Worm (Caenorhabditis elegans): Measurements from ENCODE around the gene glt-6.

Gene glt-6

DNA sequence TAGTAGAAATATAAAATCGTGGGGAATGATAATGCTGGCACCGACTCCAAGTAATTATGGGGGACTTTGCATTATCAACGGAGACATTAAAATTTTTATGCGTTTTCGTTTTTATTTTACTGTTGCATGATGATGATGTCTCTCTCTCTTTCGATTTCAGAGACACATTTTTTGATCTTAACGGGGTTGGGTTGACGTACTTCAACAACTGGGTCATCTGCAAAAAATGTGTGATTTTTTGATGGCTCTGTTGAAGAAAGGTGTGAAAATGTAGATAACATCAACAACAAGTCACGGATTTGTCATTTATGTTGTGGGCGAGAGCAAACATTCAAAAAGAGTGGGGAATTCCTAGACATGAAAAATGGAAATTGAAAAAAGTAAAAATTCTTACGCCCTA lies 2.1 kb upstream of the glt-6 start, which contains the start of gene F55G1.15:
Gene F55G1.15 (minus strand): TSS at position 101 of the 400 bp plus-strand sequence.
- peak; percentile 21 for TF ChIP-seq elt-2 (tag; optimal IDR thresholded peaks at IDR 0.05)
- TF ChIP-seq pqm-1 (tag; optimal IDR thresholded peaks at IDR 0.05) = no peak

DNA sequence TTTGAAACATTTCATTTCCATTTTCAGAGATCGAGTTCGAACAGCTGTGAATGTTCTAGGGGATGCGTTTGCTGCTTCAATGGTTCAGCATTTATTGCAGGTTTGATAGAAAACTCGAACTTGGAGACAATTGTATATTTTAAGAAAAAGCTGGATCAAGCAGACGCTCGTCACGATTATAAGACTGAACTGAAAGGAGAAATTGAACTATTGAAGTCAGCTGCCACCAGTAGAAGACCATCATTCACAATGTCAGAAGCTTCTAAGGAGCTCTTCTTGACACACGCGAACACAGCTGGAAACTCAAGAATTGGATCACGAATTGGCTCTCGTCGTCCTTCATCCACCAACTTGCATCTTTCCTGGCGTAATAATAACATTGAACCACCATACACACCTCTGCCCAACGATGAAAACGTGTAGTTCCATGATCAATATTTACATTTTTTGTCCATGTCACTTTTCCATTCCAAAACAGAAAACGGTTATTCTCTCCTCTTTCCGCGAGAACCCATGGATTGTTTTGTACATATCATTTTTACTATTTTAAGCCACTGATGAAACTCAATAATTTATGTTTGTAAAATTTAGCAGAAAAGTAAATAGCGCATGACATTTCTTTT lies 2.6 kb downstream of the glt-6 start:
- TF ChIP-seq dsc-1 (tag; optimal IDR thresholded peaks at IDR 0.05) = peak; percentile 25
- peak in 1 of 2 experiments; percentile 15 for TF ChIP-seq efl-1 (optimal IDR thresholded peaks at IDR 0.05)
- TF ChIP-seq efl-1 (GFP tag; optimal IDR thresholded peaks at IDR 0.05 in 1 of 2) = peak in 1 of 2 experiments; percentile 88
- TF ChIP-seq lin-13 (GFP tag; optimal IDR thresholded peaks at IDR 0.05) = no peak
- 0 out of 2 replicates have a peak, but pooled peaks have one; percentile 28 for TF ChIP-seq grh-1 (GFP tag; IDR thresholded peaks at IDR 0.05)
- peak; percentile 1 for TF ChIP-seq tbx-2 (tag; optimal IDR thresholded peaks at IDR 0.05)
- TF ChIP-seq ceh-63 (GFP tag; optimal IDR thresholded peaks at IDR 0.05) = no peak
- TF ChIP-seq zag-1 (tag; optimal IDR thresholded peaks at IDR 0.05) = no peak
- no peak for TF ChIP-seq pag-3 (tag; optimal IDR thresholded peaks at IDR 0.05; ENCODE audit: borderline replicate concordance, insufficient read depth)
- peak; percentile 50 for TF ChIP-seq rnt-1 (tag; optimal IDR thresholded peaks at IDR 0.05)
- TF ChIP-seq nhr-85 (tag) = peak; percentile 84
- TF ChIP-seq unc-30 (tag; optimal IDR thresholded peaks at IDR 0.05) = no peak
- TF ChIP-seq ceh-88 (GFP tag; IDR thresholded peaks at IDR 0.05) = peak; percentile 25; the same call in 1 of the 2 replicates
- TF ChIP-seq nhr-12 (tag; optimal IDR thresholded peaks at IDR 0.05) = no peak
- no peak for TF ChIP-seq C16A3.4 (tag; optimal IDR thresholded peaks at IDR 0.05)
- TF ChIP-seq nhr-20 (tag; optimal IDR thresholded peaks at IDR 0.05) = peak; percentile 14
- peak; percentile 44 for TF ChIP-seq swsn-7 (tag; optimal IDR thresholded peaks at IDR 0.05)
- TF ChIP-seq sup-37 (GFP tag; optimal IDR thresholded peaks at IDR 0.05) = peak; percentile 47
- no peak for TF ChIP-seq nhr-76 (tag; optimal IDR thresholded peaks at IDR 0.05)
- peak in 1 of 2 experiments; percentile 59 for TF ChIP-seq lin-35 (GFP tag; optimal IDR thresholded peaks at IDR 0.05)
- TF ChIP-seq elt-2 (tag; optimal IDR thresholded peaks at IDR 0.05) = peak; percentile 3
- TF ChIP-seq mdl-1 (tag; optimal IDR thresholded peaks at IDR 0.05) = no peak
- no peak for TF ChIP-seq fkh-8 (tag; optimal IDR thresholded peaks at IDR 0.05)
- TF ChIP-seq efl-3 (GFP tag; optimal IDR thresholded peaks at IDR 0.05) = no peak
- TF ChIP-seq lsy-2 (tag; optimal IDR thresholded peaks at IDR 0.05) = peak in 1 of 2 experiments; percentile 32
- no peak for TF ChIP-seq fkh-10 (GFP tag; optimal IDR thresholded peaks at IDR 0.05)
- TF ChIP-seq skn-1 (tag; optimal IDR thresholded peaks at IDR 0.05) = no peak
- TF ChIP-seq ztf-11 (tag; optimal IDR thresholded peaks at IDR 0.05) = peak in 1 of 2 experiments; percentile 11
- TF ChIP-seq unc-130 (tag; optimal IDR thresholded peaks at IDR 0.05) = no peak
- TF ChIP-seq aha-1 (tag; optimal IDR thresholded peaks at IDR 0.05) = no peak
- no peak for TF ChIP-seq egl-13 (tag; optimal IDR thresholded peaks at IDR 0.05)
- peak; percentile 44 for TF ChIP-seq pax-3 (tag; optimal IDR thresholded peaks at IDR 0.05)
- TF ChIP-seq egl-27 (tag; optimal IDR thresholded peaks at IDR 0.05) = no peak
- TF ChIP-seq mab-9 (GFP tag; IDR thresholded peaks at IDR 0.05) = no peak
- TF ChIP-seq dpl-1 (GFP tag; optimal IDR thresholded peaks at IDR 0.05) = peak in 1 of 3 experiments; percentile 34
- TF ChIP-seq mef-2 (tag; optimal IDR thresholded peaks at IDR 0.05) = no peak
- TF ChIP-seq nhr-237 (tag; optimal IDR thresholded peaks at IDR 0.05) = no peak
- no peak for TF ChIP-seq nhr-77 (tag; optimal IDR thresholded peaks at IDR 0.05)
- no peak for TF ChIP-seq lin-14 (GFP tag; optimal IDR thresholded peaks at IDR 0.05)
- TF ChIP-seq xbp-1 (tag; optimal IDR thresholded peaks at IDR 0.05) = no peak
- TF ChIP-seq C04F5.9 (tag; optimal IDR thresholded peaks at IDR 0.05) = no peak
- no peak for TF ChIP-seq snpc-4 (tag; optimal IDR thresholded peaks at IDR 0.05)
- no peak for TF ChIP-seq nhr-84 (tag; optimal IDR thresholded peaks at IDR 0.05)
- no peak for TF ChIP-seq nhr-28 (tag; optimal IDR thresholded peaks at IDR 0.05)
- no peak for TF ChIP-seq sox-4 (tag; optimal IDR thresholded peaks at IDR 0.05)
- TF ChIP-seq lin-15B (tag; optimal IDR thresholded peaks at IDR 0.05) = no peak
- TF ChIP-seq ceh-8 (GFP tag; optimal IDR thresholded peaks at IDR 0.05) = no peak
- peak; percentile 24; the same call in 1 of the 2 replicates for TF ChIP-seq nhr-19 (GFP tag; conservative IDR thresholded peaks at IDR 0.05)
- TF ChIP-seq ces-1 (GFP tag; optimal IDR thresholded peaks at IDR 0.05) = no peak
